Fruit fly (Drosophila melanogaster) Kc167 (cell line): ENCODE data around the gene Pits.

ENCODE experiments used
- Myc ChIP-seq: fragments of >200 bp; optimal IDR thresholded peaks from 2 replicates; lab custom pipeline; 2017; ENCODE audit warnings: missing external identifiers
- ttk ChIP-seq: sonication (Bioruptor generic); optimal IDR thresholded peaks from 2 replicates; lab custom pipeline; 2017; ENCODE audit warnings: missing external identifiers

- TF ChIP-seq Myc (lab: Kevin White, UChicago) (no peak), ttk (no peak)
These were observed 48.5 kb upstream of the Pits start, which contains the start of gene Tomosyn for dm6 chrX:12631317-12632156.
